Fruit fly (Drosophila melanogaster) whole organism: Measurements from ENCODE around the gene CG7182.

ENCODE experiments used
- psq ChIP-seq: fragments of >200 bp; optimal IDR thresholded peaks from 2 replicates; lab custom pipeline; 2017
- usp ChIP-seq: fragments of >200 bp; optimal IDR thresholded peaks from 2 replicates; lab custom pipeline; 2017; ENCODE audit warnings: missing biosample characterization, missing genetic modification characterization, mixed read lengths

dm6 chr3L:8391240-8391639 is 45.1 kb upstream of the CG7182 start, which contains the start of gene Jon66Ci:
- TF ChIP-seq psq (lab: Kevin White, UChicago): no peak
- no peak for TF ChIP-seq usp (GFP tag; lab: Kevin White, UChicago)
